Worm (Caenorhabditis elegans) whole organism, midembryonic: ENCODE results near the gene srx-39.

Experiments used
- cog-1 ChIP-seq: sonication (generic microtip); optimal IDR thresholded peaks from 2 replicates; lab custom pipeline; 2016; ENCODE audit warnings: missing genetic modification characterization, missing compliant biosample characterization
- ztf-29 ChIP-seq: fragments of 200-800 bp; sonication (Bioruptor generic); IDR thresholded peaks from 2 replicates; pipeline ENCODE4 v1.3.6; 2022; ENCODE audit warnings: missing genetic modification reagents, missing genetic modification characterization, missing compliant biosample characterization

- TF ChIP-seq ztf-29 (GFP tag; lab: Robert Waterston, UW): no peak
- TF ChIP-seq cog-1 (tag; lab: Kevin White, UChicago): no peak
Measured at ce11 chrV:5201706-5202105, 44.1 kb upstream of the srx-39 start.
